Worm (Caenorhabditis elegans) whole organism, young adult: ENCODE measurements around the gene comt-3.

ENCODE experiments used
- B0019.2 ChIP-seq: fragments of 200-800 bp; sonication (Bioruptor generic); conservative IDR thresholded peaks from 2 replicates; pipeline ENCODE4 v1.3.6; 2022; ENCODE audit warnings: missing genetic modification reagents, missing genetic modification characterization, missing compliant biosample characterization
- B0336.3 ChIP-seq: fragments of 200-800 bp; sonication (Bioruptor generic); IDR thresholded peaks from 2 replicates; pipeline ENCODE4 v1.3.6; 2022; ENCODE audit warnings: missing genetic modification characterization, missing compliant biosample characterization
- F23B12.7 ChIP-seq: sonication (generic microtip); optimal IDR thresholded peaks from 2 replicates; lab custom pipeline; 2017; ENCODE audit warnings: missing genetic modification characterization, mild to moderate bottlenecking, missing compliant biosample characterization, antibody characterized with exemption, moderate library complexity; ENCODE audit not compliant: insufficient read depth
- F57A8.1 ChIP-seq: fragments of 200-800 bp; sonication (Bioruptor generic); optimal IDR thresholded peaks from 2 replicates; lab custom pipeline; 2018; ENCODE audit warnings: mild to moderate bottlenecking, missing genetic modification characterization, moderate library complexity, missing compliant biosample characterization
- F57C9.4 ChIP-seq: sonication (generic microtip); optimal IDR thresholded peaks from 2 replicates; lab custom pipeline; 2017; ENCODE audit warnings: mild to moderate bottlenecking, missing genetic modification characterization, missing compliant biosample characterization
- K11D2.4 ChIP-seq: fragments of 200-800 bp; sonication (Bioruptor generic); IDR thresholded peaks from 2 replicates; pipeline ENCODE4 v1.3.6; 2022; ENCODE audit warnings: missing genetic modification reagents, missing genetic modification characterization, missing compliant biosample characterization
- Y56A3A.18 ChIP-seq: fragments of 200-800 bp; sonication (Bioruptor generic); IDR thresholded peaks from 2 replicates; pipeline ENCODE4 v1.3.6; 2022; ENCODE audit warnings: missing genetic modification reagents, missing genetic modification characterization, missing compliant biosample characterization
- Y67H2A.10 ChIP-seq: fragments of 200-800 bp; sonication (Bioruptor generic); conservative IDR thresholded peaks from 2 replicates; pipeline ENCODE4 v1.3.6; 2022; ENCODE audit warnings: missing genetic modification reagents, missing genetic modification characterization, missing compliant biosample characterization
- Y95B8A.8 ChIP-seq: fragments of 200-800 bp; sonication (Bioruptor generic); IDR thresholded peaks from 2 replicates; pipeline ENCODE4 v1.3.6; 2022; ENCODE audit warnings: missing genetic modification reagents, missing genetic modification characterization, missing compliant biosample characterization
- ZK185.1 ChIP-seq: sonication (generic microtip); optimal IDR thresholded peaks from 2 replicates; lab custom pipeline; 2016; ENCODE audit warnings: mild to moderate bottlenecking, missing genetic modification characterization, missing compliant biosample characterization; ENCODE audit not compliant: poor library complexity, severe bottlenecking
- aptf-3 ChIP-seq: fragments of 200-800 bp; sonication (Bioruptor generic); IDR thresholded peaks from 2 replicates; pipeline ENCODE4 v1.3.6; 2022; ENCODE audit warnings: missing genetic modification characterization, missing compliant biosample characterization
- atf-7 ChIP-seq: sonication (generic microtip); optimal IDR thresholded peaks from 2 replicates; lab custom pipeline; 2017; ENCODE audit warnings: mild to moderate bottlenecking, missing genetic modification characterization, missing compliant biosample characterization
- athp-1 ChIP-seq: sonication (generic microtip); optimal IDR thresholded peaks from 2 replicates; lab custom pipeline; 2017; ENCODE audit warnings: mild to moderate bottlenecking, missing genetic modification characterization, missing compliant biosample characterization
- bed-1 ChIP-seq: fragments of 200-800 bp; sonication (Bioruptor generic); IDR thresholded peaks from 2 replicates; pipeline ENCODE4 v1.3.6; 2022; ENCODE audit warnings: missing genetic modification reagents, missing genetic modification characterization, missing compliant biosample characterization
- ccch-3 ChIP-seq: fragments of 200-800 bp; sonication (Bioruptor generic); optimal IDR thresholded peaks from 2 replicates; lab custom pipeline; 2018; ENCODE audit warnings: mild to moderate bottlenecking, missing genetic modification characterization, missing compliant biosample characterization
- ceh-100 ChIP-seq: fragments of 200-800 bp; sonication (Bioruptor generic); IDR thresholded peaks from 2 replicates; pipeline ENCODE4 v1.3.6; 2022; ENCODE audit warnings: missing genetic modification reagents, missing genetic modification characterization, missing compliant biosample characterization
- ceh-58 ChIP-seq: fragments of 200-800 bp; sonication (Bioruptor generic); IDR thresholded peaks from 2 replicates; pipeline ENCODE4 v1.3.6; 2022; ENCODE audit warnings: missing genetic modification characterization, missing compliant biosample characterization
- ceh-79 ChIP-seq: sonication (generic microtip); optimal IDR thresholded peaks from 2 replicates; lab custom pipeline; 2017; ENCODE audit warnings: mild to moderate bottlenecking, missing genetic modification characterization, missing compliant biosample characterization
- efl-1 ChIP-seq: fragments of 150-350 bp; optimal IDR thresholded peaks from 2 replicates; lab custom pipeline; 2014; ENCODE audit warnings: missing biosample characterization, missing genetic modification reagents, missing genetic modification characterization
- egl-44 ChIP-seq: fragments of 200-800 bp; sonication (Bioruptor generic); IDR thresholded peaks from 2 replicates; pipeline ENCODE4 v1.3.6; 2022; ENCODE audit warnings: missing genetic modification reagents, missing genetic modification characterization, missing compliant biosample characterization
- gei-17 ChIP-seq: fragments of 200-800 bp; sonication (Bioruptor generic); optimal IDR thresholded peaks from 2 replicates; lab custom pipeline; 2018; ENCODE audit warnings: mild to moderate bottlenecking, missing genetic modification characterization, missing compliant biosample characterization
- hmg-1.2 ChIP-seq: fragments of 200-800 bp; sonication (Bioruptor generic); IDR thresholded peaks from 2 replicates; pipeline ENCODE4 v1.3.6; 2022; ENCODE audit warnings: missing genetic modification reagents, missing genetic modification characterization, missing compliant biosample characterization
- hsf-1 ChIP-seq: fragments of 200-800 bp; sonication (Bioruptor generic); IDR thresholded peaks from 2 replicates; pipeline ENCODE4 v1.3.6; 2022; ENCODE audit warnings: missing genetic modification reagents, missing genetic modification characterization, missing compliant biosample characterization
- let-607 ChIP-seq, 2 experiments: fragments of 200-800 bp in 1 of 2; sonication (Bioruptor generic) in 1 of 2; sonication (generic microtip) in 1 of 2; optimal IDR thresholded peaks; 2 replicates each; lab custom pipeline; 2016 to 2018; ENCODE audit warnings: mild to moderate bottlenecking in 2 of 2, missing compliant biosample characterization in 2 of 2, missing genetic modification characterization in 2 of 2, moderate library complexity in 2 of 2, missing genotype in 1 of 2
- lin-26 ChIP-seq: fragments of 200-800 bp; sonication (Bioruptor generic); IDR thresholded peaks from 2 replicates; pipeline ENCODE4 v1.3.6; 2022; ENCODE audit warnings: missing genetic modification reagents, missing genetic modification characterization, missing compliant biosample characterization
- lin-54 ChIP-seq: fragments of 200-800 bp; sonication (Bioruptor generic); optimal IDR thresholded peaks from 2 replicates; lab custom pipeline; 2018; ENCODE audit warnings: mild to moderate bottlenecking, missing genetic modification characterization, missing compliant biosample characterization
- lsy-27 ChIP-seq: sonication (generic microtip); optimal IDR thresholded peaks from 2 replicates; lab custom pipeline; 2017; ENCODE audit warnings: missing genetic modification characterization, mild to moderate bottlenecking, missing compliant biosample characterization, antibody characterized with exemption, missing genotype, borderline replicate concordance; ENCODE audit not compliant: insufficient read depth
- madf-3 ChIP-seq: fragments of 200-800 bp; sonication (Bioruptor generic); IDR thresholded peaks from 2 replicates; pipeline ENCODE4 v1.3.6; 2022; ENCODE audit warnings: missing genetic modification reagents, missing genetic modification characterization, missing compliant biosample characterization
- madf-6 ChIP-seq: fragments of 200-800 bp; sonication (Bioruptor generic); IDR thresholded peaks from 2 replicates; pipeline ENCODE4 v1.3.6; 2022; ENCODE audit warnings: missing genetic modification reagents, missing genetic modification characterization, missing compliant biosample characterization
- madf-8 ChIP-seq: fragments of 200-800 bp; sonication (Bioruptor generic); conservative IDR thresholded peaks from 2 replicates; pipeline ENCODE4 v1.3.6; 2022; ENCODE audit warnings: missing genetic modification reagents, missing genetic modification characterization, missing compliant biosample characterization
- nfya-1 ChIP-seq: sonication (generic microtip); optimal IDR thresholded peaks from 2 replicates; lab custom pipeline; 2017; ENCODE audit warnings: antibody characterized with exemption, missing compliant biosample characterization, missing genetic modification characterization, borderline replicate concordance; ENCODE audit not compliant: insufficient read depth
- nhr-120 ChIP-seq: fragments of 200-800 bp; sonication (Bioruptor generic); IDR thresholded peaks from 2 replicates; pipeline ENCODE4 v1.3.6; 2022; ENCODE audit warnings: missing genetic modification characterization, missing compliant biosample characterization
- pbrm-1 ChIP-seq: fragments of 200-800 bp; sonication (Bioruptor generic); IDR thresholded peaks from 2 replicates; pipeline ENCODE4 v1.3.6; 2022; ENCODE audit warnings: missing genetic modification reagents, missing genetic modification characterization, missing compliant biosample characterization
- rec-8 ChIP-seq, 2 experiments: sonication (generic microtip); optimal IDR thresholded peaks; 2 replicates each; lab custom pipeline; 2016; ENCODE audit warnings: mild to moderate bottlenecking in 2 of 2, missing genetic modification characterization in 2 of 2, missing genetic modification reagents in 2 of 2, missing genotype in 2 of 2, missing biosample characterization in 1 of 2, missing compliant biosample characterization in 1 of 2, moderate library complexity in 1 of 2
- rpc-1 ChIP-seq, 2 experiments: fragments of 150-350 bp in 1 of 2; sonication (generic microtip) in 1 of 2; optimal IDR thresholded peaks; 2 replicates each; lab custom pipeline; 2014 to 2018; ENCODE audit warnings: missing biosample characterization in 1 of 2, missing genetic modification characterization in 1 of 2, missing genetic modification reagents in 1 of 2, missing genotype in 1 of 2
- sdz-38 ChIP-seq: sonication (generic microtip); optimal IDR thresholded peaks from 2 replicates; lab custom pipeline; 2016; ENCODE audit warnings: missing genotype, missing genetic modification characterization, missing compliant biosample characterization
- sea-2 ChIP-seq: fragments of 200-800 bp; sonication (Bioruptor generic); IDR thresholded peaks from 2 replicates; pipeline ENCODE4 v1.3.6; 2022; ENCODE audit warnings: missing genetic modification characterization, missing compliant biosample characterization
- snpc-3.4 ChIP-seq: sonication (generic microtip); optimal IDR thresholded peaks from 2 replicates; lab custom pipeline; 2017; ENCODE audit warnings: missing genetic modification characterization, mild to moderate bottlenecking, missing compliant biosample characterization, antibody characterized with exemption, moderate library complexity, missing genotype, missing genetic modification reagents
- snpc-4 ChIP-seq, 5 experiments: fragments of 150-350 bp in 1 of 5; sonication (generic microtip) in 4 of 5; optimal IDR thresholded peaks; 2 replicates each; lab custom pipeline; 2014 to 2018; ENCODE audit warnings: missing genetic modification characterization in 5 of 5, missing biosample characterization in 3 of 5, antibody characterized with exemption in 2 of 5, mild to moderate bottlenecking in 2 of 5, missing compliant biosample characterization in 2 of 5, missing genotype in 2 of 5, moderate library complexity in 2 of 5, missing genetic modification reagents in 1 of 5
- tbp1 ChIP-seq: fragments of 200-800 bp; sonication (Bioruptor generic); optimal IDR thresholded peaks from 2 replicates; lab custom pipeline; 2018; ENCODE audit warnings: mild to moderate bottlenecking, missing genetic modification characterization, missing compliant biosample characterization
- unc-130 ChIP-seq: sonication (generic microtip); optimal IDR thresholded peaks from 2 replicates; lab custom pipeline; 2016; ENCODE audit warnings: missing genetic modification reagents, missing genetic modification characterization, missing compliant biosample characterization
- zfh-2 ChIP-seq: fragments of 200-800 bp; sonication (Bioruptor generic); conservative IDR thresholded peaks from 2 replicates; pipeline ENCODE4 v1.3.6; 2022; ENCODE audit warnings: missing genetic modification reagents, missing genetic modification characterization, missing compliant biosample characterization
- ztf-25 ChIP-seq: fragments of 200-800 bp; sonication (Bioruptor generic); IDR thresholded peaks from 2 replicates; pipeline ENCODE4 v1.3.6; 2022; ENCODE audit warnings: missing genetic modification reagents, missing genetic modification characterization, missing compliant biosample characterization
- ztf-28 ChIP-seq: fragments of 200-800 bp; sonication (Bioruptor generic); IDR thresholded peaks from 2 replicates; pipeline ENCODE4 v1.3.6; 2022; ENCODE audit warnings: missing genetic modification reagents, missing genetic modification characterization, missing compliant biosample characterization

Gene comt-3

ce11 chrV:2067419-2067818 is 10.1 kb downstream of the comt-3 start (continued):
- TF ChIP-seq snpc-4 (GFP tag; optimal IDR thresholded peaks at IDR 0.05; lab: Kevin White, UChicago): peak; percentile 4
- no peak for TF ChIP-seq snpc-4 (tag; optimal IDR thresholded peaks at IDR 0.05; lab: Kevin White, UChicago)
- no peak for TF ChIP-seq rec-8 (tag; optimal IDR thresholded peaks at IDR 0.05; lab: Kevin White, UChicago)
- no peak for TF ChIP-seq zfh-2
- TF ChIP-seq snpc-3.4 (tag; lab: Kevin White, UChicago): peak; percentile 68
- peak; percentile 1 for TF ChIP-seq lin-54 (GFP tag; lab: Kevin White, UChicago)
- TF ChIP-seq hmg-1.2: peak; percentile 33; the same call in 1 of the 2 replicates
- peak; percentile 72 for TF ChIP-seq madf-8
- TF ChIP-seq Y67H2A.10 (GFP tag; lab: Robert Waterston, UW): 0 out of 2 replicates have a peak, but pooled peaks have one; percentile 30
- peak; percentile 55; the same call in 1 of the 2 replicates for TF ChIP-seq B0019.2 (GFP tag; lab: Robert Waterston, UW)
- no peak for TF ChIP-seq ccch-3 (GFP tag; lab: Kevin White, UChicago)
- no peak for TF ChIP-seq F57C9.4 (tag; lab: Kevin White, UChicago)
- peak; percentile 65 for TF ChIP-seq pbrm-1

- TF ChIP-seq efl-1 (GFP tag; lab: Kevin White, UChicago) (no peak), sdz-38 (tag; lab: Kevin White, UChicago) (no peak), ceh-58 (GFP tag; lab: Robert Waterston, UW) (no peak), aptf-3 (GFP tag; lab: Robert Waterston, UW) (no peak), sea-2 (GFP tag; lab: Robert Waterston, UW) (no peak), hsf-1 (GFP tag; lab: Robert Waterston, UW) (peak; percentile 77), lin-26 (peak; percentile 71; the same call in 1 of the 2 replicates), K11D2.4 (GFP tag; lab: Robert Waterston, UW) (0 out of 2 replicates have a peak, but pooled peaks have one; percentile 61), ceh-100 (GFP tag; lab: Robert Waterston, UW) (no peak), unc-130 (GFP tag; lab: Kevin White, UChicago) (no peak), Y95B8A.8 (GFP tag; lab: Robert Waterston, UW) (peak; percentile 42; the same call in 1 of the 2 replicates), lin-54 (GFP tag; lab: Kevin White, UChicago) (peak; percentile 51), snpc-4 (GFP tag; optimal IDR thresholded peaks at IDR 0.05; lab: Kevin White, UChicago) (no peak), snpc-4 (tag; optimal IDR thresholded peaks at IDR 0.05; lab: Kevin White, UChicago) (peak in 1 of 4 experiments; percentile 12), rpc-1 (optimal IDR thresholded peaks at IDR 0.05; lab: Kevin White, UChicago) (no peak), rpc-1 (tag; optimal IDR thresholded peaks at IDR 0.05; lab: Kevin White, UChicago) (no peak), ztf-28 (GFP tag; lab: Robert Waterston, UW) (no peak), F23B12.7 (no peak), tbp1 (GFP tag; lab: Kevin White, UChicago) (peak; percentile 40), egl-44 (GFP tag; lab: Robert Waterston, UW) (peak; percentile 43; the same call in 1 of the 2 replicates), gei-17 (GFP tag; lab: Kevin White, UChicago) (peak; percentile 1), ztf-25 (GFP tag; lab: Robert Waterston, UW) (no peak), let-607 (tag; optimal IDR thresholded peaks at IDR 0.05; lab: Kevin White, UChicago) (peak in 1 of 2 experiments; percentile 30), nhr-120 (no peak), atf-7 (tag; lab: Kevin White, UChicago) (no peak), nfya-1 (tag; lab: Kevin White, UChicago) (no peak), madf-3 (GFP tag; lab: Robert Waterston, UW) (no peak), B0336.3 (GFP tag; lab: Robert Waterston, UW) (peak; percentile 38; the same call in 1 of the 2 replicates), madf-6 (GFP tag; lab: Robert Waterston, UW) (no peak), ceh-79 (tag; lab: Kevin White, UChicago) (no peak), ZK185.1 (tag; lab: Kevin White, UChicago) (no peak), Y56A3A.18 (GFP tag; lab: Robert Waterston, UW) (no peak), F57A8.1 (no peak), hmg-1.2 (peak; percentile 76; the same call in 1 of the 2 replicates), lsy-27 (tag; lab: Kevin White, UChicago) (no peak), bed-1 (GFP tag; lab: Robert Waterston, UW) (no peak), athp-1 (peak; percentile 0)
Observed at ce11 chrV:2067985-2068499, 10.7 kb downstream of the comt-3 start, which contains the start of gene lbp-9. Gene lbp-9 (plus strand): TSS chrV:2068449.
